Worm (Caenorhabditis elegans): Measurements from ENCODE around the gene dmsr-13.

ce11 chrV:6806340-6806739 lies 13.4 kb downstream of the dmsr-13 start, which contains the start of gene dmsr-12:
- TF ChIP-seq nhr-12 (tag; optimal IDR thresholded peaks at IDR 0.05) (no peak), mdl-1 (tag; optimal IDR thresholded peaks at IDR 0.05) (no peak), ceh-82 (tag; optimal IDR thresholded peaks at IDR 0.05) (no peak), lin-13 (GFP tag; optimal IDR thresholded peaks at IDR 0.05) (no peak), ama-1 (optimal IDR thresholded peaks at IDR 0.05) (no peak), ZK546.5 (tag; optimal IDR thresholded peaks at IDR 0.05) (no peak), sma-3 (GFP tag; optimal IDR thresholded peaks at IDR 0.05) (no peak)

Measured in whole organism, L2 larva.